Worm (Caenorhabditis elegans) whole organism, mixed stage, embryonic: ENCODE data around the gene his-17.

Source experiments
- M03D4.4 ChIP-seq: sonication (generic microtip); optimal IDR thresholded peaks from 2 replicates; lab custom pipeline; 2017; ENCODE audit warnings: mild to moderate bottlenecking, missing genetic modification characterization, missing compliant biosample characterization
- bed-3 ChIP-seq: fragments of 200-800 bp; sonication (Bioruptor generic); optimal IDR thresholded peaks from 3 replicates; lab custom pipeline; 2018; ENCODE audit warnings: mild to moderate bottlenecking, missing genetic modification characterization, moderate library complexity, missing compliant biosample characterization
- blmp-1 ChIP-seq: fragments of 150-350 bp; optimal IDR thresholded peaks from 2 replicates; lab custom pipeline; 2014; ENCODE audit warnings: missing biosample characterization, missing genetic modification characterization
- ceh-39 ChIP-seq: fragments of 150-350 bp; optimal IDR thresholded peaks from 2 replicates; lab custom pipeline; 2014; ENCODE audit warnings: missing biosample characterization, missing genetic modification characterization
- ceh-43 ChIP-seq: fragments of 200-800 bp; sonication (Bioruptor generic); optimal IDR thresholded peaks from 2 replicates; lab custom pipeline; 2018; ENCODE audit warnings: mild to moderate bottlenecking, missing genetic modification characterization, moderate library complexity, missing compliant biosample characterization
- ces-1 ChIP-seq: fragments of 150-350 bp; optimal IDR thresholded peaks from 2 replicates; lab custom pipeline; 2014; ENCODE audit warnings: missing biosample characterization, missing genetic modification reagents, missing genetic modification characterization
- cnd-1 ChIP-seq: fragments of 200-800 bp; sonication (Bioruptor generic); optimal IDR thresholded peaks from 2 replicates; lab custom pipeline; 2018; ENCODE audit warnings: mild to moderate bottlenecking, missing genetic modification characterization, missing compliant biosample characterization
- drap-1 ChIP-seq: fragments of 200-800 bp; sonication (Bioruptor generic); optimal IDR thresholded peaks from 3 replicates; lab custom pipeline; 2018; ENCODE audit warnings: mild to moderate bottlenecking, missing genetic modification characterization, missing compliant biosample characterization
- elt-1 ChIP-seq: sonication (generic microtip); optimal IDR thresholded peaks from 2 replicates; lab custom pipeline; 2017; ENCODE audit warnings: missing genetic modification characterization, mild to moderate bottlenecking, missing compliant biosample characterization, antibody characterized with exemption, moderate library complexity, borderline replicate concordance; ENCODE audit not compliant: insufficient read depth
- elt-3 ChIP-seq: fragments of 150-350 bp; optimal IDR thresholded peaks from 2 replicates; lab custom pipeline; 2014; ENCODE audit warnings: missing biosample characterization, missing genetic modification characterization
- flh-1 ChIP-seq: fragments of 200-800 bp; sonication (Bioruptor generic); optimal IDR thresholded peaks from 2 replicates; lab custom pipeline; 2018; ENCODE audit warnings: mild to moderate bottlenecking, missing genetic modification characterization, moderate library complexity, missing compliant biosample characterization
- ham-2 ChIP-seq: fragments of 200-800 bp; sonication (Bioruptor generic); optimal IDR thresholded peaks from 2 replicates; lab custom pipeline; 2018; ENCODE audit warnings: mild to moderate bottlenecking, missing genetic modification characterization, missing compliant biosample characterization
- hlh-1 ChIP-seq: fragments of 150-350 bp; optimal IDR thresholded peaks from 2 replicates; lab custom pipeline; 2014; ENCODE audit warnings: missing biosample characterization, missing genetic modification reagents, missing genetic modification characterization
- lin-13 ChIP-seq: fragments of 150-350 bp; optimal IDR thresholded peaks from 2 replicates; lab custom pipeline; 2014; ENCODE audit warnings: missing biosample characterization, missing genetic modification characterization
- lin-32 ChIP-seq: fragments of 200-800 bp; sonication (Bioruptor generic); optimal IDR thresholded peaks from 2 replicates; lab custom pipeline; 2018; ENCODE audit warnings: mild to moderate bottlenecking, missing genetic modification characterization, missing compliant biosample characterization
- lsy-2 ChIP-seq: fragments of 150-350 bp; optimal IDR thresholded peaks from 2 replicates; lab custom pipeline; 2014; ENCODE audit warnings: missing biosample characterization, missing genetic modification characterization
- mab-5 ChIP-seq: fragments of 150-350 bp; optimal IDR thresholded peaks from 2 replicates; lab custom pipeline; 2014; ENCODE audit warnings: missing biosample characterization, missing genetic modification characterization
- mep-1 ChIP-seq: fragments of 150-350 bp; optimal IDR thresholded peaks from 2 replicates; lab custom pipeline; 2017; ENCODE audit warnings: missing biosample characterization, missing genetic modification reagents, missing genetic modification characterization, inconsistent platforms
- mls-2 ChIP-seq: sonication (generic microtip); optimal IDR thresholded peaks from 2 replicates; lab custom pipeline; 2016; ENCODE audit warnings: mild to moderate bottlenecking, missing genetic modification characterization, moderate library complexity, missing compliant biosample characterization
- nhr-12 ChIP-seq: fragments of 150-350 bp; optimal IDR thresholded peaks from 2 replicates; lab custom pipeline; 2014; ENCODE audit warnings: missing biosample characterization, missing genetic modification characterization
- nhr-2 ChIP-seq: fragments of 150-350 bp; optimal IDR thresholded peaks from 2 replicates; lab custom pipeline; 2014; ENCODE audit warnings: missing biosample characterization, missing genetic modification characterization
- nhr-237 ChIP-seq: fragments of 150-350 bp; optimal IDR thresholded peaks from 2 replicates; lab custom pipeline; 2014; ENCODE audit warnings: missing biosample characterization, missing genetic modification characterization
- nhr-28 ChIP-seq: fragments of 150-350 bp; optimal IDR thresholded peaks from 2 replicates; lab custom pipeline; 2014; ENCODE audit warnings: missing biosample characterization, missing genetic modification characterization
- nhr-76 ChIP-seq: sonication (generic microtip); optimal IDR thresholded peaks from 2 replicates; lab custom pipeline; 2017; ENCODE audit warnings: missing biosample characterization, missing genetic modification characterization
- pha-4 ChIP-seq: fragments of 150-350 bp; optimal IDR thresholded peaks from 2 replicates; lab custom pipeline; 2018; ENCODE audit warnings: missing biosample characterization, missing genetic modification reagents, missing genetic modification characterization
- snpc-4 ChIP-seq: fragments of 150-350 bp; optimal IDR thresholded peaks from 2 replicates; lab custom pipeline; 2014; ENCODE audit warnings: missing biosample characterization, missing genetic modification characterization
- tbx-8 ChIP-seq: fragments of 200-800 bp; sonication (Bioruptor generic); optimal IDR thresholded peaks from 2 replicates; lab custom pipeline; 2018; ENCODE audit warnings: mild to moderate bottlenecking, missing genetic modification characterization, moderate library complexity, missing compliant biosample characterization
- unc-120 ChIP-seq: sonication (generic microtip); optimal IDR thresholded peaks from 2 replicates; lab custom pipeline; 2017; ENCODE audit warnings: missing genetic modification characterization, missing compliant biosample characterization; ENCODE audit not compliant: poor library complexity, severe bottlenecking
- unc-39 ChIP-seq: fragments of 150-350 bp; optimal IDR thresholded peaks from 2 replicates; lab custom pipeline; 2014; ENCODE audit warnings: missing biosample characterization, missing genetic modification characterization
- unc-62 ChIP-seq: fragments of 150-350 bp; optimal IDR thresholded peaks from 2 replicates; lab custom pipeline; 2014; ENCODE audit warnings: missing biosample characterization, missing genetic modification reagents, missing genetic modification characterization
- zip-8 ChIP-seq: fragments of 150-350 bp; optimal IDR thresholded peaks from 2 replicates; lab custom pipeline; 2014; ENCODE audit warnings: missing biosample characterization, missing genetic modification characterization
- ztf-11 ChIP-seq: fragments of 150-350 bp; optimal IDR thresholded peaks from 2 replicates; lab custom pipeline; 2014; ENCODE audit warnings: missing biosample characterization, missing genetic modification characterization

his-17 gene

ce11 chrV:8935104-8935503 lies 37.3 kb upstream of the his-17 start:
- TF ChIP-seq mls-2 (tag; lab: Kevin White, UChicago), result no peak
- TF ChIP-seq flh-1 (GFP tag; lab: Kevin White, UChicago), result no peak
- TF ChIP-seq bed-3, result no peak
- TF ChIP-seq nhr-76 (tag; lab: Kevin White, UChicago), result no peak
- no peak for TF ChIP-seq blmp-1 (tag; lab: Kevin White, UChicago)
- no peak for TF ChIP-seq ztf-11 (tag; lab: Kevin White, UChicago)
- no peak for TF ChIP-seq nhr-237
- TF ChIP-seq elt-1 (tag; lab: Kevin White, UChicago), result no peak
- no peak for TF ChIP-seq cnd-1 (tag; lab: Kevin White, UChicago)
- no peak for TF ChIP-seq zip-8 (tag; lab: Kevin White, UChicago)
- no peak for TF ChIP-seq nhr-2 (tag; lab: Kevin White, UChicago)
- TF ChIP-seq nhr-28, result no peak
- no peak for TF ChIP-seq ceh-43 (GFP tag; lab: Kevin White, UChicago)
- TF ChIP-seq mep-1, result no peak
- TF ChIP-seq lin-32, result no peak
- TF ChIP-seq M03D4.4 (tag; lab: Kevin White, UChicago), result no peak
- TF ChIP-seq lsy-2 (tag; lab: Kevin White, UChicago), result no peak
- no peak for TF ChIP-seq ces-1 (GFP tag; lab: Kevin White, UChicago)
- no peak for TF ChIP-seq unc-62 (GFP tag; lab: Kevin White, UChicago)
- no peak for TF ChIP-seq nhr-12 (tag; lab: Kevin White, UChicago)

DNA sequence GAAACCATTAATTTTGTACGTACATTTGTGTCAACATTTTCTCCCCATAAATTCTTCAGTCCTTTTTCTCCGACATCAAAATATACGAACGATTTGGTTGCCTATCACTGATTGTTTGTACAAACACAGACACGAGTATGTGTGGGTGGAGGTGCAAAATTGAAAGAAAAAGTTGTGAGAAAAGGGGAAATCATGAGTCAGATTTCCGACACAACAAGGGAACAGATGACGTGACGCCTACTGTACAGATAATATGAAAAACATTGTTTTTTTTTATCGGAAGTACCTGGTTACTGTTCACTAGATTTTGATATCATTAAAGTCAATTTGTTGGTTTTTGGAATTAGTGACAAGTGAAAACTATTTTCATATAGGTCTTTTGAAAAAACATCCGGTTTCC lies 36.5 kb upstream of the his-17 start:
- TF ChIP-seq bed-3, result no peak
- no peak for TF ChIP-seq elt-1 (tag; lab: Kevin White, UChicago)
- no peak for TF ChIP-seq blmp-1 (tag; lab: Kevin White, UChicago)
- no peak for TF ChIP-seq nhr-28
- no peak for TF ChIP-seq nhr-76 (tag; lab: Kevin White, UChicago)
- TF ChIP-seq nhr-12 (tag; lab: Kevin White, UChicago), result no peak
- no peak for TF ChIP-seq elt-3
- no peak for TF ChIP-seq zip-8 (tag; lab: Kevin White, UChicago)
- TF ChIP-seq nhr-2 (tag; lab: Kevin White, UChicago), result no peak
- no peak for TF ChIP-seq drap-1 (GFP tag; lab: Kevin White, UChicago)
- no peak for TF ChIP-seq cnd-1 (tag; lab: Kevin White, UChicago)
- TF ChIP-seq ztf-11 (tag; lab: Kevin White, UChicago), result no peak
- TF ChIP-seq snpc-4 (tag; lab: Kevin White, UChicago), result no peak
- no peak for TF ChIP-seq ham-2 (GFP tag; lab: Kevin White, UChicago)
- no peak for TF ChIP-seq unc-62 (GFP tag; lab: Kevin White, UChicago)

- no peak for TF ChIP-seq mab-5
- TF ChIP-seq ceh-39, result no peak
- no peak for TF ChIP-seq pha-4
- no peak for TF ChIP-seq elt-3
- TF ChIP-seq nhr-12 (tag; lab: Kevin White, UChicago), result no peak
- TF ChIP-seq unc-62 (GFP tag; lab: Kevin White, UChicago), result no peak
- no peak for TF ChIP-seq elt-1 (tag; lab: Kevin White, UChicago)
- TF ChIP-seq ces-1 (GFP tag; lab: Kevin White, UChicago), result no peak
- TF ChIP-seq bed-3, result no peak
- TF ChIP-seq ham-2 (GFP tag; lab: Kevin White, UChicago), result no peak
- TF ChIP-seq mls-2 (tag; lab: Kevin White, UChicago), result no peak
- no peak for TF ChIP-seq ztf-11 (tag; lab: Kevin White, UChicago)
- no peak for TF ChIP-seq blmp-1 (tag; lab: Kevin White, UChicago)
- no peak for TF ChIP-seq nhr-76 (tag; lab: Kevin White, UChicago)
- TF ChIP-seq hlh-1, result no peak
Measured at ce11 chrV:8932318-8932717, 34.5 kb upstream of the his-17 start, which contains the start of gene H14N18.2. Gene H14N18.2 (plus strand): TSS chrV:8932618.

- no peak for TF ChIP-seq unc-120 (tag; lab: Kevin White, UChicago)
- no peak for TF ChIP-seq unc-62 (GFP tag; lab: Kevin White, UChicago)
- TF ChIP-seq ham-2 (GFP tag; lab: Kevin White, UChicago), result no peak
- no peak for TF ChIP-seq nhr-2 (tag; lab: Kevin White, UChicago)
- TF ChIP-seq nhr-76 (tag; lab: Kevin White, UChicago), result no peak
- TF ChIP-seq tbx-8, result no peak
- TF ChIP-seq cnd-1 (tag; lab: Kevin White, UChicago), result no peak
- TF ChIP-seq ces-1 (GFP tag; lab: Kevin White, UChicago), result no peak
- TF ChIP-seq flh-1 (GFP tag; lab: Kevin White, UChicago), result no peak
- no peak for TF ChIP-seq lin-13 (tag; lab: Kevin White, UChicago)
- TF ChIP-seq M03D4.4 (tag; lab: Kevin White, UChicago), result no peak
- TF ChIP-seq zip-8 (tag; lab: Kevin White, UChicago), result no peak
- no peak for TF ChIP-seq pha-4
- TF ChIP-seq nhr-237, result no peak
- TF ChIP-seq blmp-1 (tag; lab: Kevin White, UChicago), result no peak
- no peak for TF ChIP-seq elt-3
- no peak for TF ChIP-seq unc-39
Measured at ce11 chrV:8928967-8929366, 31.2 kb upstream of the his-17 start, which contains the start of gene H14N18.4. Gene H14N18.4 (minus strand): TSS chrV:8928978.
